Fruit fly (Drosophila melanogaster) whole organism, embryonic: Measurements from ENCODE around the gene CG3764.
A peak's percentile ranks its signal among the peaks of the same experiment; 100 is the strongest.

ENCODE experiments used
- Ada2b ChIP-seq: fragments of 200-800 bp; sonication (Bioruptor generic); IDR thresholded peaks from 2 replicates; pipeline ENCODE4 v1.3.6; 2022; ENCODE audit warnings: missing biosample characterization, missing genetic modification characterization
- Asciz ChIP-seq: fragments of 200-800 bp; sonication (Bioruptor generic); optimal IDR thresholded peaks from 2 replicates; lab custom pipeline; 2017; ENCODE audit warnings: missing biosample characterization, mild to moderate bottlenecking, missing genetic modification characterization, missing genetic modification reagents
- Atf-2 ChIP-seq: fragments of 200-800 bp; sonication (Bioruptor generic); optimal IDR thresholded peaks from 2 replicates; lab custom pipeline; 2016; ENCODE audit warnings: missing biosample characterization, missing genetic modification characterization
- Awh ChIP-seq: fragments of 200-800 bp; sonication (Bioruptor generic); IDR thresholded peaks from 2 replicates; pipeline ENCODE4, ENCODE4 v1.3.6; 2022; ENCODE audit warnings: missing biosample characterization, missing genetic modification characterization
- CG10147 ChIP-seq: fragments of 200-800 bp; sonication (Bioruptor generic); optimal IDR thresholded peaks from 2 replicates; lab custom pipeline; 2019; ENCODE audit warnings: missing biosample characterization, mild to moderate bottlenecking, missing genetic modification characterization, moderate library complexity
- CG10366 ChIP-seq: fragments of 200-800 bp; sonication (Bioruptor generic); IDR thresholded peaks from 2 replicates; pipeline ENCODE4 v1.3.6; 2022; ENCODE audit warnings: missing biosample characterization, missing genetic modification characterization
- CG10979 ChIP-seq: fragments of 200-800 bp; sonication (Bioruptor generic); optimal IDR thresholded peaks from 2 replicates; lab custom pipeline; 2018; ENCODE audit warnings: missing biosample characterization, mild to moderate bottlenecking, missing genetic modification characterization, moderate library complexity
- CG12104 ChIP-seq: fragments of 200-800 bp; sonication (Bioruptor generic); optimal IDR thresholded peaks from 3 replicates; lab custom pipeline; 2016; ENCODE audit warnings: missing biosample characterization, missing genetic modification characterization
- CG12219 ChIP-seq: fragments of 200-800 bp; sonication (Bioruptor generic); optimal IDR thresholded peaks from 3 replicates; lab custom pipeline; 2018; ENCODE audit warnings: missing biosample characterization, mild to moderate bottlenecking, missing genetic modification characterization
- CG12659 ChIP-seq: fragments of 200-800 bp; sonication (Bioruptor generic); optimal IDR thresholded peaks from 3 replicates; lab custom pipeline; 2017; ENCODE audit warnings: mild to moderate bottlenecking, missing biosample characterization, missing genetic modification reagents, missing genetic modification characterization
- CG16779 ChIP-seq: fragments of 200-800 bp; sonication (Bioruptor generic); IDR thresholded peaks from 2 replicates; pipeline ENCODE4 v1.3.6; 2022; ENCODE audit warnings: missing biosample characterization, missing genetic modification characterization
- CG17361 ChIP-seq: fragments of 200-800 bp; sonication (Bioruptor generic); IDR thresholded peaks from 3 replicates; pipeline ENCODE4 v1.3.6; 2022; ENCODE audit warnings: missing biosample characterization, missing genetic modification characterization
- CG17912 ChIP-seq: fragments of 200-800 bp; sonication (Bioruptor generic); optimal IDR thresholded peaks from 2 replicates; lab custom pipeline; 2018; ENCODE audit warnings: missing biosample characterization, mild to moderate bottlenecking, missing genetic modification characterization
- CG18262 ChIP-seq: fragments of 200-800 bp; optimal IDR thresholded peaks from 3 replicates; lab custom pipeline; 2019; ENCODE audit warnings: missing biosample characterization, mild to moderate bottlenecking, missing genetic modification characterization, moderate library complexity
- CG30020 ChIP-seq: fragments of 200-800 bp; optimal IDR thresholded peaks from 2 replicates; lab custom pipeline; 2019; ENCODE audit warnings: missing biosample characterization, mild to moderate bottlenecking, missing genetic modification characterization, moderate library complexity
- CG3065 ChIP-seq: fragments of 200-800 bp; sonication (Bioruptor generic); optimal IDR thresholded peaks from 2 replicates; lab custom pipeline; 2016; ENCODE audit warnings: missing biosample characterization, missing genetic modification characterization
- CG3726 ChIP-seq: fragments of 200-800 bp; sonication (Bioruptor generic); IDR thresholded peaks from 3 replicates; pipeline ENCODE4, ENCODE4 v1.3.6; 2022; ENCODE audit warnings: missing biosample characterization, missing genetic modification characterization
- CG3847 ChIP-seq: fragments of 200-800 bp; sonication (Bioruptor generic); IDR thresholded peaks from 2 replicates; pipeline ENCODE4 v1.3.6; 2022; ENCODE audit warnings: missing biosample characterization, missing genetic modification characterization
- CG4820 ChIP-seq: fragments of 200-800 bp; sonication (Bioruptor generic); optimal IDR thresholded peaks from 3 replicates; lab custom pipeline; 2016; ENCODE audit warnings: missing biosample characterization, missing genetic modification characterization
- CG6272 ChIP-seq: fragments of 200-800 bp; sonication (Bioruptor generic); IDR thresholded peaks from 2 replicates; pipeline ENCODE4 v1.3.6; 2022; ENCODE audit warnings: missing biosample characterization, missing genetic modification characterization
- CG6765 ChIP-seq: fragments of 200-800 bp; sonication (Bioruptor generic); optimal IDR thresholded peaks from 3 replicates; lab custom pipeline; 2017; ENCODE audit warnings: missing biosample characterization, mild to moderate bottlenecking, missing genetic modification characterization
- CG6791 ChIP-seq: fragments of 200-800 bp; sonication (Bioruptor generic); IDR thresholded peaks from 3 replicates; pipeline ENCODE4 v1.3.6; 2022; ENCODE audit warnings: missing biosample characterization, missing genetic modification characterization; ENCODE audit not compliant: partially characterized antibody
- CG6813 ChIP-seq: fragments of 200-800 bp; sonication (Bioruptor generic); optimal IDR thresholded peaks from 2 replicates; lab custom pipeline; 2017; ENCODE audit warnings: missing biosample characterization, missing genetic modification characterization, mild to moderate bottlenecking, moderate library complexity, missing genetic modification reagents
- D ChIP-seq, 2 experiments: fragments of 200-800 bp in 1 of 2; fragments of >200 bp in 1 of 2; sonication (Bioruptor generic) in 1 of 2; optimal IDR thresholded peaks; 2 replicates in 1 of 2; 3 replicates in 1 of 2; lab custom pipeline; 2017; ENCODE audit warnings: mild to moderate bottlenecking in 1 of 2, missing biosample characterization in 1 of 2, missing genetic modification characterization in 1 of 2, missing genetic modification reagents in 1 of 2
- D19B ChIP-seq: fragments of 200-800 bp; sonication (Bioruptor generic); optimal IDR thresholded peaks from 2 replicates; lab custom pipeline; 2017; ENCODE audit warnings: missing biosample characterization, mild to moderate bottlenecking, missing genetic modification characterization
- Dek ChIP-seq: fragments of 200-800 bp; sonication (Bioruptor generic); optimal IDR thresholded peaks from 3 replicates; lab custom pipeline; 2019; ENCODE audit warnings: missing biosample characterization, mild to moderate bottlenecking, missing genetic modification characterization, moderate library complexity
- Doc3 ChIP-seq: fragments of 200-800 bp; sonication (Bioruptor generic); IDR thresholded peaks from 3 replicates; pipeline ENCODE4 v1.3.6; 2022; ENCODE audit warnings: missing biosample characterization, missing genetic modification characterization; ENCODE audit not compliant: partially characterized antibody
- Elba2 ChIP-seq: fragments of 200-800 bp; sonication (Bioruptor generic); optimal IDR thresholded peaks from 3 replicates; lab custom pipeline; 2016; ENCODE audit warnings: missing biosample characterization, missing genetic modification characterization
- Hand ChIP-seq: fragments of 200-800 bp; sonication (Bioruptor generic); optimal IDR thresholded peaks from 2 replicates; lab custom pipeline; 2017; ENCODE audit warnings: mild to moderate bottlenecking, missing biosample characterization, missing genetic modification reagents, missing genetic modification characterization
- HmgD ChIP-seq: fragments of 200-800 bp; sonication (Bioruptor generic); optimal IDR thresholded peaks from 3 replicates; lab custom pipeline; 2016; ENCODE audit warnings: missing biosample characterization, missing genetic modification characterization
- HmgZ ChIP-seq: fragments of 200-800 bp; sonication (Bioruptor generic); optimal IDR thresholded peaks from 2 replicates; lab custom pipeline; 2018; ENCODE audit warnings: missing biosample characterization, mild to moderate bottlenecking, missing genetic modification characterization
- Hmr ChIP-seq: fragments of 200-800 bp; sonication (Bioruptor generic); optimal IDR thresholded peaks from 3 replicates; lab custom pipeline; 2017; ENCODE audit warnings: mild to moderate bottlenecking, missing biosample characterization, missing genetic modification reagents, missing genetic modification characterization
- Mad ChIP-seq: fragments of 200-800 bp; sonication (Bioruptor generic); optimal IDR thresholded peaks from 2 replicates; lab custom pipeline; 2016; ENCODE audit warnings: missing biosample characterization, missing genetic modification characterization
- Neu2 ChIP-seq: fragments of 200-800 bp; sonication (Bioruptor generic); optimal IDR thresholded peaks from 3 replicates; lab custom pipeline; 2016; ENCODE audit warnings: missing biosample characterization, missing genetic modification characterization, borderline replicate concordance
- NfI ChIP-seq: fragments of 200-800 bp; sonication (Bioruptor generic); optimal IDR thresholded peaks from 3 replicates; lab custom pipeline; 2018; ENCODE audit warnings: missing biosample characterization, mild to moderate bottlenecking, missing genetic modification characterization, moderate library complexity
- Oaz ChIP-seq: fragments of 200-800 bp; sonication (Bioruptor generic); IDR thresholded peaks from 2 replicates; pipeline ENCODE4 v1.3.6; 2022; ENCODE audit warnings: missing biosample characterization, missing genetic modification characterization
- Pdp1 ChIP-seq, 2 experiments: fragments of 200-800 bp; sonication (Bioruptor generic); optimal IDR thresholded peaks; 3 replicates each; lab custom pipeline; 2016; ENCODE audit warnings: missing biosample characterization in 2 of 2, missing genetic modification characterization in 2 of 2, mild to moderate bottlenecking in 1 of 2, moderate library complexity in 1 of 2
- Sin3A ChIP-seq: fragments of >200 bp; optimal IDR thresholded peaks from 2 replicates; lab custom pipeline; 2018
- bowl ChIP-seq: fragments of 200-800 bp; sonication (Bioruptor generic); IDR thresholded peaks from 2 replicates; pipeline ENCODE4 v1.3.6; 2022; ENCODE audit warnings: missing biosample characterization, missing genetic modification characterization
- chn ChIP-seq: fragments of 200-800 bp; sonication (Bioruptor generic); optimal IDR thresholded peaks from 2 replicates; lab custom pipeline; 2016; ENCODE audit warnings: missing biosample characterization, missing genetic modification characterization
- fd102C ChIP-seq: fragments of 200-800 bp; sonication (Bioruptor generic); optimal IDR thresholded peaks from 2 replicates; lab custom pipeline; 2018; ENCODE audit warnings: missing biosample characterization, mild to moderate bottlenecking, missing genetic modification characterization, moderate library complexity
- fu2 ChIP-seq: fragments of 200-800 bp; sonication (Bioruptor generic); optimal IDR thresholded peaks from 2 replicates; lab custom pipeline; 2016; ENCODE audit warnings: missing biosample characterization, missing genetic modification characterization
- gcm2 ChIP-seq: fragments of 200-800 bp; sonication (Bioruptor generic); optimal IDR thresholded peaks from 2 replicates; lab custom pipeline; 2016; ENCODE audit warnings: missing biosample characterization, missing genetic modification characterization
- gro ChIP-seq: fragments of 200-800 bp; sonication (Bioruptor generic); optimal IDR thresholded peaks from 2 replicates; lab custom pipeline; 2016; ENCODE audit warnings: missing biosample characterization, missing genetic modification characterization
- hth ChIP-seq: fragments of >200 bp; optimal IDR thresholded peaks from 2 replicates; lab custom pipeline; 2017; ENCODE audit warnings: inconsistent platforms
- jumu ChIP-seq: fragments of 200-800 bp; sonication (Bioruptor generic); optimal IDR thresholded peaks from 3 replicates; lab custom pipeline; 2016; ENCODE audit warnings: missing biosample characterization, missing genetic modification characterization
- maf-S ChIP-seq: fragments of 200-800 bp; sonication (Bioruptor generic); optimal IDR thresholded peaks from 2 replicates; lab custom pipeline; 2016; ENCODE audit warnings: missing biosample characterization, missing genetic modification characterization
- mam ChIP-seq: fragments of 200-800 bp; sonication (Bioruptor generic); optimal IDR thresholded peaks from 3 replicates; lab custom pipeline; 2016; ENCODE audit warnings: missing biosample characterization, missing genetic modification characterization
- nau ChIP-seq: fragments of 200-800 bp; sonication (Bioruptor generic); optimal IDR thresholded peaks from 3 replicates; lab custom pipeline; 2017; ENCODE audit warnings: missing biosample characterization, mild to moderate bottlenecking, missing genetic modification characterization, missing genetic modification reagents
- row ChIP-seq: fragments of 200-800 bp; sonication (Bioruptor generic); IDR thresholded peaks from 3 replicates; pipeline ENCODE4 v1.3.6; 2022; ENCODE audit warnings: missing biosample characterization, missing genetic modification characterization
- sr ChIP-seq: fragments of 200-800 bp; sonication (Bioruptor generic); IDR thresholded peaks from 3 replicates; pipeline ENCODE4 v1.3.6; 2022; ENCODE audit warnings: missing biosample characterization, missing genetic modification characterization
- ssp ChIP-seq: fragments of 200-800 bp; sonication (Bioruptor generic); IDR thresholded peaks from 2 replicates; pipeline ENCODE4 v1.3.6; 2022; ENCODE audit warnings: missing biosample characterization, missing genetic modification characterization

CG3764 gene

dm6 chr3L:17047811-17048239, 35.5 kb upstream of the CG3764 start (continued):
- no peak for TF ChIP-seq Atf-2
- TF ChIP-seq fu2 = no peak
- TF ChIP-seq CG16779 (GFP tag; lab: Robert Waterston, UW) = no peak
- TF ChIP-seq maf-S (GFP tag; lab: Kevin White, UChicago) = no peak
- no peak for TF ChIP-seq fd102C
- TF ChIP-seq Elba2 = no peak
- TF ChIP-seq CG12219 (GFP tag; lab: Kevin White, UChicago) = no peak
- no peak for TF ChIP-seq CG17361 (GFP tag; lab: Robert Waterston, UW)
- TF ChIP-seq bowl = no peak
- TF ChIP-seq CG12659 (GFP tag; lab: Kevin White, UChicago) = peak; percentile 17
- no peak for TF ChIP-seq jumu
- TF ChIP-seq CG6272 (GFP tag; lab: Robert Waterston, UW) = no peak
- no peak for TF ChIP-seq Doc3 (GFP tag; lab: Robert Waterston, UW)
- no peak for TF ChIP-seq CG6765 (GFP tag; lab: Kevin White, UChicago)
- no peak for TF ChIP-seq mam (GFP tag; lab: Kevin White, UChicago)
- TF ChIP-seq CG10366 (GFP tag; lab: Robert Waterston, UW) = no peak
- peak; percentile 2 for TF ChIP-seq HmgZ (tag; lab: Kevin White, UChicago)
- TF ChIP-seq Ada2b (GFP tag; lab: Robert Waterston, UW) = no peak
- no peak for TF ChIP-seq Oaz (GFP tag; lab: Robert Waterston, UW)
- TF ChIP-seq Mad (GFP tag; lab: Kevin White, UChicago) = no peak
- TF ChIP-seq CG30020 (tag; lab: Kevin White, UChicago) = no peak
- peak; percentile 42 for TF ChIP-seq Hmr
- no peak for TF ChIP-seq CG10147
- no peak for TF ChIP-seq Sin3A (lab: Kevin White, UChicago)
- TF ChIP-seq ssp (GFP tag; lab: Robert Waterston, UW) = no peak
- TF ChIP-seq HmgD (GFP tag; lab: Kevin White, UChicago) = no peak
- no peak for TF ChIP-seq hth (lab: Kevin White, UChicago)
- TF ChIP-seq CG3847 (GFP tag; lab: Robert Waterston, UW) = no peak
- peak; percentile 64 for TF ChIP-seq nau (GFP tag; lab: Kevin White, UChicago)
- TF ChIP-seq CG6791 = no peak
- TF ChIP-seq Pdp1 (GFP tag; optimal IDR thresholded peaks at IDR 0.05; lab: Kevin White, UChicago) = no peak
- TF ChIP-seq CG18262 = no peak
- peak; percentile 48; the same call in 2 of the 3 replicates for TF ChIP-seq sr (GFP tag; lab: Robert Waterston, UW)
- TF ChIP-seq CG17912 (GFP tag; lab: Kevin White, UChicago) = no peak
- peak; percentile 8 for TF ChIP-seq CG4820 (GFP tag; lab: Kevin White, UChicago)
- no peak for TF ChIP-seq CG12104 (GFP tag; lab: Kevin White, UChicago)
- TF ChIP-seq gcm2 = no peak
- no peak for TF ChIP-seq row
- peak; percentile 18 for TF ChIP-seq CG10979 (tag; lab: Kevin White, UChicago)
- no peak for TF ChIP-seq D19B (GFP tag; lab: Kevin White, UChicago)
- TF ChIP-seq CG3726 (GFP tag; lab: Robert Waterston, UW) = no peak
- TF ChIP-seq Awh (GFP tag; lab: Robert Waterston, UW) = no peak
- no peak for TF ChIP-seq CG3065
- no peak for TF ChIP-seq D (optimal IDR thresholded peaks at IDR 0.05; lab: Kevin White, UChicago)
- peak; percentile 36 for TF ChIP-seq D (GFP tag; optimal IDR thresholded peaks at IDR 0.05; lab: Kevin White, UChicago)
- no peak for TF ChIP-seq chn (GFP tag; lab: Kevin White, UChicago)
- TF ChIP-seq NfI (GFP tag; lab: Kevin White, UChicago) = no peak
- no peak for TF ChIP-seq Dek (tag; lab: Kevin White, UChicago)
- peak; percentile 62 for TF ChIP-seq CG6813 (GFP tag; lab: Kevin White, UChicago)
- peak; percentile 59 for TF ChIP-seq Asciz
- TF ChIP-seq Hand = no peak
- no peak for TF ChIP-seq gro
- TF ChIP-seq Neu2 = no peak
